Fruit fly (Drosophila melanogaster) whole organism, prepupa: ENCODE data around the gene Nepl15.

Experiments
- CG11294 ChIP-seq: fragments of 200-800 bp; sonication (Bioruptor generic); IDR thresholded peaks from 2 replicates; pipeline ENCODE4 v1.3.6; 2022; ENCODE audit warnings: missing biosample characterization, missing genetic modification characterization
- CG11762 ChIP-seq: fragments of 200-800 bp; sonication (Bioruptor generic); optimal IDR thresholded peaks from 3 replicates; lab custom pipeline; 2016; ENCODE audit warnings: missing biosample characterization, missing genetic modification characterization; ENCODE audit not compliant: insufficient read depth
- CG1621 ChIP-seq: fragments of 200-800 bp; sonication (Bioruptor generic); optimal IDR thresholded peaks from 3 replicates; lab custom pipeline; 2018; ENCODE audit warnings: missing biosample characterization, mild to moderate bottlenecking, missing genetic modification characterization
- CG16779 ChIP-seq: fragments of 200-800 bp; sonication (Bioruptor generic); optimal IDR thresholded peaks from 3 replicates; lab custom pipeline; 2017; ENCODE audit warnings: missing biosample characterization, mild to moderate bottlenecking, missing genetic modification characterization
- CG3032 ChIP-seq: fragments of 200-800 bp; optimal IDR thresholded peaks from 2 replicates; lab custom pipeline; 2019; ENCODE audit warnings: missing biosample characterization, mild to moderate bottlenecking, missing genetic modification characterization, moderate library complexity
- CG31627 ChIP-seq: fragments of 200-800 bp; sonication (Bioruptor generic); optimal IDR thresholded peaks from 3 replicates; lab custom pipeline; 2016; ENCODE audit warnings: missing biosample characterization, missing genetic modification characterization
- CG32006 ChIP-seq: fragments of 200-800 bp; sonication (Bioruptor generic); optimal IDR thresholded peaks from 3 replicates; lab custom pipeline; 2017; ENCODE audit warnings: missing biosample characterization, mild to moderate bottlenecking, missing genetic modification characterization
- CG34406 ChIP-seq: fragments of 200-800 bp; sonication (Bioruptor generic); optimal IDR thresholded peaks from 3 replicates; lab custom pipeline; 2016; ENCODE audit warnings: missing biosample characterization, missing genetic modification characterization
- CG3919 ChIP-seq: fragments of 200-800 bp; sonication (Bioruptor generic); optimal IDR thresholded peaks from 3 replicates; lab custom pipeline; 2016; ENCODE audit warnings: missing biosample characterization, missing genetic modification characterization
- CG6163 ChIP-seq: fragments of 200-800 bp; sonication (Bioruptor generic); IDR thresholded peaks from 3 replicates; pipeline ENCODE4 v1.3.6; 2022; ENCODE audit warnings: missing biosample characterization, missing genetic modification characterization
- CG6276 ChIP-seq: fragments of 200-800 bp; sonication (Bioruptor generic); optimal IDR thresholded peaks from 2 replicates; lab custom pipeline; 2017; ENCODE audit warnings: missing biosample characterization, mild to moderate bottlenecking, missing genetic modification characterization
- CG6792 ChIP-seq: fragments of 200-800 bp; sonication (Bioruptor generic); optimal IDR thresholded peaks from 3 replicates; lab custom pipeline; 2016; ENCODE audit warnings: missing biosample characterization, missing genetic modification characterization
- CG7368 ChIP-seq: fragments of 200-800 bp; sonication (Bioruptor generic); optimal IDR thresholded peaks from 3 replicates; lab custom pipeline; 2016; ENCODE audit warnings: missing biosample characterization, missing genetic modification characterization
- CG8119 ChIP-seq: fragments of 200-800 bp; sonication (Bioruptor generic); IDR thresholded peaks from 3 replicates; pipeline ENCODE4 v1.3.6; 2022; ENCODE audit warnings: missing biosample characterization, missing genetic modification characterization
- CG8319 ChIP-seq: fragments of 200-800 bp; sonication (Bioruptor generic); optimal IDR thresholded peaks from 3 replicates; lab custom pipeline; 2016; ENCODE audit warnings: missing biosample characterization, missing genetic modification characterization
- Eip93F ChIP-seq: fragments of 200-800 bp; sonication (Bioruptor generic); optimal IDR thresholded peaks from 2 replicates; lab custom pipeline; 2016; ENCODE audit warnings: missing biosample characterization, mild to moderate bottlenecking, missing genetic modification characterization
- Ets21C ChIP-seq: fragments of 200-800 bp; sonication (Bioruptor generic); optimal IDR thresholded peaks from 3 replicates; lab custom pipeline; 2016; ENCODE audit warnings: missing biosample characterization, missing genetic modification characterization
- Ets96B ChIP-seq: fragments of 200-800 bp; optimal IDR thresholded peaks from 2 replicates; lab custom pipeline; 2019; ENCODE audit warnings: missing biosample characterization, mild to moderate bottlenecking, missing genetic modification characterization, moderate library complexity
- Hr4 ChIP-seq: fragments of 200-800 bp; sonication (Bioruptor generic); optimal IDR thresholded peaks from 3 replicates; lab custom pipeline; 2016; ENCODE audit warnings: missing biosample characterization, missing genetic modification characterization
- Met ChIP-seq: fragments of 200-800 bp; sonication (Bioruptor generic); optimal IDR thresholded peaks from 3 replicates; lab custom pipeline; 2016; ENCODE audit warnings: missing biosample characterization, missing genetic modification characterization
- OdsH ChIP-seq: fragments of 200-800 bp; sonication (Bioruptor generic); optimal IDR thresholded peaks from 3 replicates; lab custom pipeline; 2016; ENCODE audit warnings: missing biosample characterization, missing genetic modification characterization
- Sox102F ChIP-seq: fragments of 200-800 bp; sonication (Bioruptor generic); optimal IDR thresholded peaks from 2 replicates; lab custom pipeline; 2016; ENCODE audit warnings: missing biosample characterization, mild to moderate bottlenecking, missing genetic modification characterization
- Sox14 ChIP-seq: fragments of 200-800 bp; sonication (Bioruptor generic); optimal IDR thresholded peaks from 3 replicates; lab custom pipeline; 2016; ENCODE audit warnings: missing biosample characterization, missing genetic modification characterization
- Sox15 ChIP-seq: fragments of 200-800 bp; sonication (Bioruptor generic); optimal IDR thresholded peaks from 3 replicates; lab custom pipeline; 2016; ENCODE audit warnings: missing biosample characterization, missing genetic modification characterization
- acj6 ChIP-seq: fragments of 200-800 bp; sonication (Bioruptor generic); optimal IDR thresholded peaks from 3 replicates; lab custom pipeline; 2016; ENCODE audit warnings: missing biosample characterization, missing genetic modification characterization
- cyc ChIP-seq: fragments of 200-800 bp; sonication (Bioruptor generic); optimal IDR thresholded peaks from 3 replicates; lab custom pipeline; 2016; ENCODE audit warnings: missing biosample characterization, missing genetic modification characterization
- dac ChIP-seq: fragments of 200-800 bp; sonication (Bioruptor generic); optimal IDR thresholded peaks from 2 replicates; lab custom pipeline; 2017; ENCODE audit warnings: missing biosample characterization, mild to moderate bottlenecking, missing genetic modification characterization
- eg ChIP-seq: fragments of 200-800 bp; sonication (Bioruptor generic); IDR thresholded peaks from 3 replicates; pipeline ENCODE4 v1.3.6; 2022; ENCODE audit warnings: missing biosample characterization, missing genetic modification characterization
- fkh ChIP-seq: fragments of 200-800 bp; sonication (Bioruptor generic); optimal IDR thresholded peaks from 3 replicates; lab custom pipeline; 2017; ENCODE audit warnings: missing biosample characterization, mild to moderate bottlenecking, missing genetic modification characterization, moderate library complexity
- lz ChIP-seq: fragments of 200-800 bp; sonication (Bioruptor generic); optimal IDR thresholded peaks from 3 replicates; lab custom pipeline; 2016; ENCODE audit warnings: missing biosample characterization, missing genetic modification characterization
- pdm3 ChIP-seq: fragments of 200-800 bp; sonication (Bioruptor generic); optimal IDR thresholded peaks from 3 replicates; lab custom pipeline; 2016; ENCODE audit warnings: missing biosample characterization, missing genetic modification characterization
- ss ChIP-seq, 2 experiments: fragments of 200-800 bp; sonication (Bioruptor generic); optimal IDR thresholded peaks; 2 replicates in 1 of 2; 3 replicates in 1 of 2; lab custom pipeline; 2017 to 2018; ENCODE audit warnings: mild to moderate bottlenecking in 2 of 2, missing biosample characterization in 2 of 2, missing genetic modification characterization in 2 of 2, moderate library complexity in 1 of 2
- svp ChIP-seq: fragments of 200-800 bp; sonication (Bioruptor generic); peaks from one replicate; lab custom pipeline; 2016; ENCODE audit warnings: missing biosample characterization, missing genetic modification characterization
- topi ChIP-seq: fragments of 200-800 bp; sonication (Bioruptor generic); optimal IDR thresholded peaks from 3 replicates; lab custom pipeline; 2016; ENCODE audit warnings: missing biosample characterization, missing genetic modification characterization

Nepl15 gene

dm6 chr3R:22770207-22770606, 4.2 kb upstream of the Nepl15 start, which contains the start of gene CG43093:
TSS of gene CG43093 (minus strand) at chr3R:22770307.
- TF ChIP-seq Sox102F (GFP tag; lab: Kevin White, UChicago) (no peak), acj6 (GFP tag; lab: Kevin White, UChicago) (no peak), OdsH (no peak), CG8119 (GFP tag; lab: Robert Waterston, UW) (no peak), CG6792 (GFP tag; lab: Kevin White, UChicago) (no peak), CG1621 (no peak), Hr4 (GFP tag; lab: Kevin White, UChicago) (no peak), CG31627 (GFP tag; lab: Kevin White, UChicago) (no peak), pdm3 (GFP tag; lab: Kevin White, UChicago) (no peak), CG3919 (no peak), CG6163 (GFP tag; lab: Robert Waterston, UW) (no peak), CG16779 (no peak), CG6276 (GFP tag; lab: Kevin White, UChicago) (no peak), CG11762 (GFP tag; lab: Kevin White, UChicago) (no peak), CG34406 (no peak), lz (GFP tag; lab: Kevin White, UChicago) (no peak), Sox15 (GFP tag; lab: Kevin White, UChicago) (no peak)

DNA sequence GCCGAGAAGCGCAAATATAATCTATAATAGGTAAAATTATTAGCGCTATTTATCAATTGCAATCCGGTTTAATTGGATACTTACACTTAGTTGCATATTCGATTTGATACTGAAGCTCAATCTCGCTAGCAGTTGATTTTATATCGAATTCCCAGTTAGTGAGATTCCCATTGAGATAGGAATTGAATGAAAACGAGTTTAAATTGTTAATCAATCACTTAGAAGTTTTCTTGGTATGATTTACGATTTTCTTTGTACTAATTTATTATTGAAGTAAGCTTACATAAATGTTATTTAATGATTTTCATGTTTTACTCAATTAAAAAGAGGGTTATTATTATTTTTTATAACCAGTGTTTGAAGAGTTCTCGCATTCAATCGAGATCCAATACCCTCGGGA, 3.6 kb upstream of the Nepl15 start, which contains the start of gene CG43092:
Gene CG43092 (minus strand): TSS at position 101 of the 400 bp plus-strand sequence.
- TF ChIP-seq CG8119 (GFP tag; lab: Robert Waterston, UW) (no peak), dac (GFP tag; lab: Kevin White, UChicago) (no peak), acj6 (GFP tag; lab: Kevin White, UChicago) (no peak), CG1621 (no peak), Sox102F (GFP tag; lab: Kevin White, UChicago) (no peak), CG8319 (GFP tag; lab: Kevin White, UChicago) (no peak), fkh (GFP tag; lab: Kevin White, UChicago) (no peak), CG3032 (tag; lab: Kevin White, UChicago) (no peak), Hr4 (GFP tag; lab: Kevin White, UChicago) (no peak), CG7368 (no peak), CG16779 (no peak), cyc (GFP tag; lab: Kevin White, UChicago) (no peak), Eip93F (no peak), Ets21C (GFP tag; lab: Kevin White, UChicago) (no peak)

- TF ChIP-seq CG6163 (GFP tag; lab: Robert Waterston, UW) (no peak), topi (GFP tag; lab: Kevin White, UChicago) (no peak), CG11294 (GFP tag; lab: Robert Waterston, UW) (no peak), CG31627 (GFP tag; lab: Kevin White, UChicago) (no peak), CG32006 (no peak), CG6276 (GFP tag; lab: Kevin White, UChicago) (no peak), CG7368 (no peak), CG3032 (tag; lab: Kevin White, UChicago) (no peak), Ets96B (no peak), Hr4 (GFP tag; lab: Kevin White, UChicago) (no peak)
Observed at dm6 chr3R:22768633-22769032, 2.7 kb upstream of the Nepl15 start, which contains the start of gene CG43091. TSS of gene CG43091 (minus strand) at chr3R:22768733.

DNA sequence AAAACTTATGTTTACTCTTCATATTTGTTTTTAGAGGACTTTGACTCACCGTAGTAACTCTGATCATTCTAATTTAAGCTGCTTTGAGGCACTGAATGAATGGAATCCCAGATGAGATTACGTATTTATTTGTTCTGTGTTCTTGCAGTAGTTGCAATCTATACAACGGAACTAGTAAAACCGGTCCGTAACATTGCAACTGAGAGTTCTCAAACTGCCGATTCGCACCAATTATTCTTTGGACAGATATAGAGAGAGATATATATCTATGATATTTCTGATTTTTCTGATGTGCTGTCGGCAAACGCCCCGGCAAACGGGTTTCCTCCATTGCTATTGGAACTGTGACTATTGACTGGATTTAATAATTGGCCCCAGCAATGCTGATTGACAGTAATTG, 1.6 kb upstream of the Nepl15 start, which contains the start of gene CG13841:
Gene CG13841 (minus strand): TSS at position 101 of the 400 bp plus-strand sequence.
- TF ChIP-seq CG6792 (GFP tag; lab: Kevin White, UChicago) (no peak), ss (GFP tag; optimal IDR thresholded peaks at IDR 0.05; lab: Kevin White, UChicago) (no peak), dac (GFP tag; lab: Kevin White, UChicago) (no peak), Met (GFP tag; lab: Kevin White, UChicago) (no peak), Sox15 (GFP tag; lab: Kevin White, UChicago) (no peak), Sox14 (GFP tag; lab: Kevin White, UChicago) (no peak), eg (no peak)

dm6 chr3R:22763587-22763986, 2.4 kb downstream of the Nepl15 start, which contains the start of gene Nepl14:
TSS of gene Nepl14 (minus strand) at chr3R:22763711.
- TF ChIP-seq eg, result no peak
- peak; percentile 100 for TF ChIP-seq svp
